Fruit fly (Drosophila melanogaster): ENCODE measurements around the gene Snoo.

Snoo gene

dm6 chr2L:7960581-7961530 lies 23.1 kb downstream of the Snoo start (continued):
- TF ChIP-seq CG13296 (GFP tag; optimal IDR thresholded peaks at IDR 0.05) (peak; percentile 68), CG15601 (tag; optimal IDR thresholded peaks at IDR 0.05) (no peak), H15 (GFP tag; IDR thresholded peaks at IDR 0.05) (no peak), Hey (tag; optimal IDR thresholded peaks at IDR 0.05) (no peak), Drgx (GFP tag; IDR thresholded peaks at IDR 0.05) (0 out of 2 replicates have a peak, but pooled peaks have one; percentile 4), usp (GFP tag; optimal IDR thresholded peaks at IDR 0.05) (no peak), CG1832 (GFP tag; optimal IDR thresholded peaks at IDR 0.05) (no peak), CG11696 (GFP tag; IDR thresholded peaks at IDR 0.05) (0 out of 2 replicates have a peak, but pooled peaks have one; percentile 41), bbx (GFP tag; IDR thresholded peaks at IDR 0.05; ENCODE audit: partially characterized antibody) (no peak), lmd (GFP tag; IDR thresholded peaks at IDR 0.05) (no peak), CkIIα-i1 (GFP tag; IDR thresholded peaks at IDR 0.05) (no peak), pnt (GFP tag; optimal IDR thresholded peaks at IDR 0.05) (no peak), Rx (GFP tag; IDR thresholded peaks at IDR 0.05) (no peak), CG17385 (GFP tag; optimal IDR thresholded peaks at IDR 0.05) (peak; percentile 60), CG17829 (tag; optimal IDR thresholded peaks at IDR 0.05) (no peak), CG12659 (GFP tag; optimal IDR thresholded peaks at IDR 0.05) (peak; percentile 51), yki (optimal IDR thresholded peaks at IDR 0.05) (no peak), CG7928 (GFP tag; optimal IDR thresholded peaks at IDR 0.05) (peak; percentile 20), CG13775 (GFP tag; optimal IDR thresholded peaks at IDR 0.05) (no peak), wek (GFP tag; optimal IDR thresholded peaks at IDR 0.05) (no peak), MTF-1 (GFP tag; optimal IDR thresholded peaks at IDR 0.05; ENCODE audit: borderline replicate concordance) (peak; percentile 47), dati (GFP tag; IDR thresholded peaks at IDR 0.05) (no peak), phol (tag; optimal IDR thresholded peaks at IDR 0.05) (no peak), sr (GFP tag; IDR thresholded peaks at IDR 0.05) (no peak), stwl (tag; optimal IDR thresholded peaks at IDR 0.05) (no peak), CG3726 (GFP tag; IDR thresholded peaks at IDR 0.05) (no peak; the same call in 2 of the 3 replicates), pan (optimal IDR thresholded peaks at IDR 0.05) (no peak), pan (GFP tag; optimal IDR thresholded peaks at IDR 0.05 in 1 of 2, IDR thresholded peaks at IDR 0.05 in 1 of 2) (peak in 1 of 2 experiments; percentile 22), Sox102F (GFP tag; optimal IDR thresholded peaks at IDR 0.05) (no peak), h (optimal IDR thresholded peaks at IDR 0.05) (no peak), NFAT (GFP tag; IDR thresholded peaks at IDR 0.05) (peak; percentile 63), Myb (GFP tag; optimal IDR thresholded peaks at IDR 0.05) (no peak), knrl (GFP tag; IDR thresholded peaks at IDR 0.05; ENCODE audit: partially characterized antibody) (no peak), Asciz (GFP tag; optimal IDR thresholded peaks at IDR 0.05) (peak; percentile 67), lbe (GFP tag; optimal IDR thresholded peaks at IDR 0.05) (peak; percentile 46), CG6854 (GFP tag; optimal IDR thresholded peaks at IDR 0.05) (peak; percentile 26), CG8388 (GFP tag; optimal IDR thresholded peaks at IDR 0.05) (no peak), CG2120 (GFP tag; optimal IDR thresholded peaks at IDR 0.05) (peak; percentile 15), Lpt (GFP tag; optimal IDR thresholded peaks at IDR 0.05) (no peak), Trl (optimal IDR thresholded peaks at IDR 0.05) (peak in 1 of 2 experiments; percentile 20), Trl (GFP tag; optimal IDR thresholded peaks at IDR 0.05) (no peak), CG7372 (GFP tag; IDR thresholded peaks at IDR 0.05) (no peak), CG4360 (GFP tag; IDR thresholded peaks at IDR 0.05) (peak; percentile 36), Eip74EF (GFP tag; optimal IDR thresholded peaks at IDR 0.05) (peak in 1 of 2 experiments; percentile 27), Hr78 (GFP tag; optimal IDR thresholded peaks at IDR 0.05) (no peak), kah (GFP tag; optimal IDR thresholded peaks at IDR 0.05) (no peak), lola (GFP tag; optimal IDR thresholded peaks at IDR 0.05) (no peak), CG11695 (GFP tag; IDR thresholded peaks at IDR 0.05) (peak; percentile 42; the same call in 2 of the 3 replicates), chn (GFP tag; optimal IDR thresholded peaks at IDR 0.05) (no peak)

Measured in whole organism, embryonic.